Worm (Caenorhabditis elegans) whole organism, midembryonic: ENCODE measurements around the gene F42D1.4.

ENCODE experiments used
- T22C8.4 ChIP-seq: fragments of 200-800 bp; sonication (Bioruptor generic); IDR thresholded peaks from 2 replicates; pipeline ENCODE4 v1.3.6; 2022; ENCODE audit warnings: missing genetic modification characterization, missing compliant biosample characterization
- cog-1 ChIP-seq: sonication (generic microtip); optimal IDR thresholded peaks from 2 replicates; lab custom pipeline; 2016; ENCODE audit warnings: missing genetic modification characterization, missing compliant biosample characterization
- flt-1 ChIP-seq: fragments of 200-800 bp; sonication (Bioruptor generic); IDR thresholded peaks from 2 replicates; pipeline ENCODE4 v1.3.6; 2022; ENCODE audit warnings: missing genetic modification characterization, missing compliant biosample characterization
- klf-2 ChIP-seq: fragments of 200-800 bp; sonication (Bioruptor generic); conservative IDR thresholded peaks from 2 replicates; pipeline ENCODE4 v1.3.6; 2022; ENCODE audit warnings: missing genetic modification reagents, missing genetic modification characterization, missing compliant biosample characterization
- ref-1 ChIP-seq: fragments of 200-800 bp; sonication (Bioruptor generic); conservative IDR thresholded peaks from 2 replicates; pipeline ENCODE4 v1.3.6; 2022; ENCODE audit warnings: missing genetic modification reagents, missing genetic modification characterization, missing compliant biosample characterization
- tab-1 ChIP-seq: fragments of 200-800 bp; sonication (Bioruptor generic); IDR thresholded peaks from 2 replicates; pipeline ENCODE4 v1.3.6; 2022; ENCODE audit warnings: missing genetic modification characterization, missing compliant biosample characterization
- ztf-23 ChIP-seq: fragments of 200-800 bp; sonication (Bioruptor generic); IDR thresholded peaks from 2 replicates; pipeline ENCODE4 v1.3.6; 2022; ENCODE audit warnings: missing genetic modification reagents, missing genetic modification characterization, missing compliant biosample characterization
- ztf-29 ChIP-seq: fragments of 200-800 bp; sonication (Bioruptor generic); IDR thresholded peaks from 2 replicates; pipeline ENCODE4 v1.3.6; 2022; ENCODE audit warnings: missing genetic modification reagents, missing genetic modification characterization, missing compliant biosample characterization

DNA sequence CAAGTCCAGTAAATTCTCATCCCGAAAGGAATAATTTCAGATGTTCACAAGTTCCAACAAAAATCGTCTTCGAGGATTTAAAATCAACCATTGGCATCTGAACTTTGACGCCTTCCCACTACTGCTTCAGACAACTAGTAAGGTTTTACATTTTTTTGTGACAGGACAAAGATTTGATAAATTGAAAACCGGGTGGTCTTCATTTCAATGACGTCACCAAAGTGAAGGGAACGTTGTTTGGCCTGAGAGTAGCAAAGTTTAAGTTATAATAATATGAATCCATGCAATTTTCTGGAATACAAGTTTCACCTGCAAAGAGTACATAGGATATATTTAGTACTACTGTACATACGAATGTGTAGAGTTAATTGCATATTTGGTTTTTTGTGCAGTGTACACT is 12.9 kb upstream of the F42D1.4 start:
- TF ChIP-seq flt-1 (GFP tag; lab: Robert Waterston, UW) (no peak), ztf-23 (GFP tag; lab: Robert Waterston, UW) (no peak), tab-1 (GFP tag; lab: Robert Waterston, UW) (no peak), ref-1 (no peak), cog-1 (tag; lab: Kevin White, UChicago) (no peak), ztf-29 (GFP tag; lab: Robert Waterston, UW) (no peak), T22C8.4 (GFP tag; lab: Robert Waterston, UW) (no peak), klf-2 (GFP tag; lab: Robert Waterston, UW) (no peak)
